Worm (Caenorhabditis elegans): ENCODE data around the gene T23G7.2.
A peak's percentile ranks its signal among the peaks of the same experiment; 100 is the strongest.

Gene T23G7.2

ce11 chrII:9181155-9181554 is 8.4 kb upstream of the T23G7.2 start:
- TF ChIP-seq zag-1 (tag; optimal IDR thresholded peaks at IDR 0.05) (no peak), fos-1 (tag; optimal IDR thresholded peaks at IDR 0.05) (peak; percentile 92)

- TF ChIP-seq nhr-10 (tag; optimal IDR thresholded peaks at IDR 0.05) (no peak), nhr-11 (tag; optimal IDR thresholded peaks at IDR 0.05) (no peak), nhr-21 (tag; optimal IDR thresholded peaks at IDR 0.05) (no peak), ztf-11 (tag; optimal IDR thresholded peaks at IDR 0.05) (no peak), nhr-25 (tag; optimal IDR thresholded peaks at IDR 0.05) (no peak), ZK546.5 (tag; optimal IDR thresholded peaks at IDR 0.05) (no peak), dmd-4 (tag; optimal IDR thresholded peaks at IDR 0.05) (no peak), C34F6.9 (tag; optimal IDR thresholded peaks at IDR 0.05) (no peak), nhr-6 (tag; optimal IDR thresholded peaks at IDR 0.05) (no peak), lin-11 (tag; optimal IDR thresholded peaks at IDR 0.05) (no peak), unc-55 (GFP tag; optimal IDR thresholded peaks at IDR 0.05) (no peak)
These were observed 6.1 kb upstream of the T23G7.2 start for ce11 chrII:9178811-9179210.

- peak; percentile 18 to 71 for TF ChIP-seq lsy-2 (tag; optimal IDR thresholded peaks at IDR 0.05)
- no peak for TF ChIP-seq nhr-77 (tag; optimal IDR thresholded peaks at IDR 0.05)
- TF ChIP-seq gmeb-1 (tag; optimal IDR thresholded peaks at IDR 0.05): peak; percentile 41
- TF ChIP-seq blmp-1 (tag; optimal IDR thresholded peaks at IDR 0.05; ENCODE audit: insufficient read depth): no peak
- no peak for TF ChIP-seq ztf-4 (tag; optimal IDR thresholded peaks at IDR 0.05)
- peak; percentile 72 for TF ChIP-seq unc-55 (GFP tag; optimal IDR thresholded peaks at IDR 0.05)
- TF ChIP-seq ztf-11 (tag; optimal IDR thresholded peaks at IDR 0.05): no peak
- no peak for TF ChIP-seq alr-1 (tag; optimal IDR thresholded peaks at IDR 0.05)
- TF ChIP-seq lin-13 (GFP tag; optimal IDR thresholded peaks at IDR 0.05): no peak
- no peak for TF ChIP-seq snpc-4 (tag; optimal IDR thresholded peaks at IDR 0.05)
- no peak for TF ChIP-seq lin-39 (tag; optimal IDR thresholded peaks at IDR 0.05)
- no peak for TF ChIP-seq zag-1 (tag; optimal IDR thresholded peaks at IDR 0.05)
- no peak for TF ChIP-seq nhr-10 (tag; optimal IDR thresholded peaks at IDR 0.05)
- TF ChIP-seq dmd-4 (tag; optimal IDR thresholded peaks at IDR 0.05): no peak
- no peak for TF ChIP-seq Y55F3AM.14 (GFP tag; optimal IDR thresholded peaks at IDR 0.05)
- TF ChIP-seq mab-5 (tag; optimal IDR thresholded peaks at IDR 0.05): no peak
- TF ChIP-seq sma-9 (GFP tag; optimal IDR thresholded peaks at IDR 0.05): peak; percentile 5
- no peak for TF ChIP-seq sma-9 (tag; optimal IDR thresholded peaks at IDR 0.05)
- no peak for TF ChIP-seq ztf-1 (GFP tag; conservative IDR thresholded peaks at IDR 0.05)
- TF ChIP-seq nhr-237 (tag; optimal IDR thresholded peaks at IDR 0.05): no peak
- TF ChIP-seq ceh-16 (tag; optimal IDR thresholded peaks at IDR 0.05): no peak
- peak; percentile 53 for TF ChIP-seq C34F6.9 (tag; optimal IDR thresholded peaks at IDR 0.05)
- no peak for TF ChIP-seq skn-1 (tag; optimal IDR thresholded peaks at IDR 0.05)
- TF ChIP-seq unc-39 (tag; optimal IDR thresholded peaks at IDR 0.05): no peak
- peak; percentile 35 for TF ChIP-seq nhr-25 (tag; optimal IDR thresholded peaks at IDR 0.05)
- TF ChIP-seq sem-4 (tag; optimal IDR thresholded peaks at IDR 0.05): no peak
- peak; percentile 33 for TF ChIP-seq fos-1 (tag; optimal IDR thresholded peaks at IDR 0.05)
- TF ChIP-seq elt-3 (tag; optimal IDR thresholded peaks at IDR 0.05): no peak
- no peak for TF ChIP-seq peb-1 (tag; optimal IDR thresholded peaks at IDR 0.05)
- TF ChIP-seq sma-3 (GFP tag; optimal IDR thresholded peaks at IDR 0.05): no peak
These were observed 4.3 kb upstream of the T23G7.2 start, which contains the start of the genes sec-5 and pir-1 for ce11 chrII:9177080-9177479. TSS of gene sec-5 (minus strand) at chrII:9177152. TSS of gene pir-1 (plus strand) at chrII:9177300.

ce11 chrII:9176523-9176922 is 3.8 kb upstream of the T23G7.2 start:
- TF ChIP-seq gmeb-1 (tag; optimal IDR thresholded peaks at IDR 0.05): no peak
- TF ChIP-seq fos-1 (tag; optimal IDR thresholded peaks at IDR 0.05): no peak
- TF ChIP-seq ztf-11 (tag; optimal IDR thresholded peaks at IDR 0.05): no peak
- no peak for TF ChIP-seq lin-39 (tag; optimal IDR thresholded peaks at IDR 0.05)
- TF ChIP-seq mbf-1 (tag; optimal IDR thresholded peaks at IDR 0.05): no peak
- no peak for TF ChIP-seq nhr-11 (tag; optimal IDR thresholded peaks at IDR 0.05)
- no peak for TF ChIP-seq sem-4 (tag; optimal IDR thresholded peaks at IDR 0.05)
- TF ChIP-seq R02D3.7 (tag; optimal IDR thresholded peaks at IDR 0.05): no peak
- no peak for TF ChIP-seq mdl-1 (tag; optimal IDR thresholded peaks at IDR 0.05)
- TF ChIP-seq ZK546.5 (tag; optimal IDR thresholded peaks at IDR 0.05): no peak
